Worm (Caenorhabditis elegans): ENCODE results near the gene T04C12.1.

The T04C12.1 gene

ce11 chrV:11076403-11076802 is 17.3 kb upstream of the T04C12.1 start (continued):
- TF ChIP-seq nhr-80 (tag; optimal IDR thresholded peaks at IDR 0.05) = peak; percentile 20
- TF ChIP-seq F52B5.7 (tag; optimal IDR thresholded peaks at IDR 0.05) = peak; percentile 88
- peak; percentile 71 for TF ChIP-seq ceh-100 (GFP tag; IDR thresholded peaks at IDR 0.05)
- TF ChIP-seq C06A6.2 (GFP tag; conservative IDR thresholded peaks at IDR 0.05) = no peak
- TF ChIP-seq F22D6.2 (tag; optimal IDR thresholded peaks at IDR 0.05) = no peak
- peak; percentile 81 for TF ChIP-seq T07F8.4 (tag; optimal IDR thresholded peaks at IDR 0.05)
- peak; percentile 92 for TF ChIP-seq cebp-2 (GFP tag; IDR thresholded peaks at IDR 0.05)
- 0 out of 2 replicates have a peak, but pooled peaks have one; percentile 2 for TF ChIP-seq egl-18 (GFP tag; IDR thresholded peaks at IDR 0.05)
- TF ChIP-seq snpc-1.3 (tag; optimal IDR thresholded peaks at IDR 0.05; ENCODE audit: insufficient read depth) = peak; percentile 38
- TF ChIP-seq egrh-3 (GFP tag; IDR thresholded peaks at IDR 0.05) = no peak
- peak; percentile 66 for TF ChIP-seq chd-7 (tag; optimal IDR thresholded peaks at IDR 0.05)
- no peak for TF ChIP-seq cebp-1 (GFP tag; IDR thresholded peaks at IDR 0.05)
- TF ChIP-seq cebp-1 (tag; optimal IDR thresholded peaks at IDR 0.05) = peak; percentile 40
- TF ChIP-seq him-1 (tag; optimal IDR thresholded peaks at IDR 0.05) = peak; percentile 67
- peak; percentile 24 for TF ChIP-seq B0035.1 (tag; optimal IDR thresholded peaks at IDR 0.05)
- peak; percentile 75; the same call in 1 of the 2 replicates for TF ChIP-seq rcor-1 (GFP tag; IDR thresholded peaks at IDR 0.05)
- no peak for TF ChIP-seq ztf-18 (tag; optimal IDR thresholded peaks at IDR 0.05)
- TF ChIP-seq Y95B8A.8 (GFP tag; IDR thresholded peaks at IDR 0.05) = peak; percentile 64
- TF ChIP-seq lsl-1 (GFP tag; optimal IDR thresholded peaks at IDR 0.05) = peak; percentile 48
- TF ChIP-seq dpl-1 (GFP tag; optimal IDR thresholded peaks at IDR 0.05) = no peak
- no peak for TF ChIP-seq lir-1 (GFP tag; conservative IDR thresholded peaks at IDR 0.05)
- no peak for TF ChIP-seq unc-62 (GFP tag; optimal IDR thresholded peaks at IDR 0.05)
- TF ChIP-seq F10E7.11 (tag; optimal IDR thresholded peaks at IDR 0.05) = peak; percentile 83
- peak; percentile 78; the same call in 1 of the 2 replicates for TF ChIP-seq nfya-2 (GFP tag; IDR thresholded peaks at IDR 0.05)
- TF ChIP-seq atf-7 (tag; optimal IDR thresholded peaks at IDR 0.05) = peak; percentile 70
- no peak for TF ChIP-seq B0019.2 (GFP tag; conservative IDR thresholded peaks at IDR 0.05)
- no peak for TF ChIP-seq Y53F4B.3 (GFP tag; IDR thresholded peaks at IDR 0.05)
- TF ChIP-seq aptf-2 (GFP tag; conservative IDR thresholded peaks at IDR 0.05) = no peak
- TF ChIP-seq madf-10 (tag; optimal IDR thresholded peaks at IDR 0.05) = peak; percentile 31
- 0 out of 2 replicates have a peak, but pooled peaks have one; percentile 70 for TF ChIP-seq ceh-58 (GFP tag; IDR thresholded peaks at IDR 0.05)
- TF ChIP-seq hlh-12 (tag; optimal IDR thresholded peaks at IDR 0.05) = no peak
- TF ChIP-seq madf-8 (GFP tag; conservative IDR thresholded peaks at IDR 0.05) = peak; percentile 9; the same call in 1 of the 2 replicates
- peak; percentile 47 for TF ChIP-seq zim-3 (tag; optimal IDR thresholded peaks at IDR 0.05)
- no peak for TF ChIP-seq ztf-6 (GFP tag; IDR thresholded peaks at IDR 0.05)
- no peak for TF ChIP-seq attf-3 (GFP tag; conservative IDR thresholded peaks at IDR 0.05)
- TF ChIP-seq snpc-3.4 (tag; optimal IDR thresholded peaks at IDR 0.05) = peak; percentile 81
- peak; percentile 37 for TF ChIP-seq lin-40 (tag; optimal IDR thresholded peaks at IDR 0.05)
- TF ChIP-seq F37B4.10 (GFP tag; IDR thresholded peaks at IDR 0.05) = no peak
- peak; percentile 95 for TF ChIP-seq ekl-4 (GFP tag; IDR thresholded peaks at IDR 0.05)

- no peak for TF ChIP-seq hmg-1.2 (GFP tag; IDR thresholded peaks at IDR 0.05)
- peak; percentile 76 for TF ChIP-seq xnd-1 (tag; optimal IDR thresholded peaks at IDR 0.05)
- no peak for TF ChIP-seq bed-2 (GFP tag; IDR thresholded peaks at IDR 0.05)
- no peak for TF ChIP-seq egl-44 (GFP tag; IDR thresholded peaks at IDR 0.05)
- TF ChIP-seq Y53F4B.3 (GFP tag; IDR thresholded peaks at IDR 0.05) = no peak
- no peak for TF ChIP-seq fkh-3 (tag; optimal IDR thresholded peaks at IDR 0.05)
- no peak for TF ChIP-seq tbp1 (GFP tag; optimal IDR thresholded peaks at IDR 0.05)
- TF ChIP-seq F52B5.7 (tag; optimal IDR thresholded peaks at IDR 0.05) = no peak
- TF ChIP-seq madf-6 (GFP tag; IDR thresholded peaks at IDR 0.05) = peak; percentile 87
- no peak for TF ChIP-seq rec-8 (tag; optimal IDR thresholded peaks at IDR 0.05)
- peak in 1 of 3 experiments; percentile 16 for TF ChIP-seq lin-35 (GFP tag; optimal IDR thresholded peaks at IDR 0.05)
- TF ChIP-seq madf-8 (GFP tag; conservative IDR thresholded peaks at IDR 0.05) = peak; percentile 64
- no peak for TF ChIP-seq cebp-1 (GFP tag; IDR thresholded peaks at IDR 0.05)
- TF ChIP-seq cebp-1 (tag; optimal IDR thresholded peaks at IDR 0.05) = no peak
- no peak for TF ChIP-seq die-1 (tag; optimal IDR thresholded peaks at IDR 0.05)
- TF ChIP-seq F22D6.2 (tag; optimal IDR thresholded peaks at IDR 0.05) = no peak
- peak; percentile 11 for TF ChIP-seq ztf-26 (tag; optimal IDR thresholded peaks at IDR 0.05)
These were observed 16.9 kb upstream of the T04C12.1 start for ce11 chrV:11076028-11076402.

Data from whole organism, young adult.